Worm (Caenorhabditis elegans) whole organism, L4 larva: ENCODE results near the gene aff-1.

Experiments used
- D1046.2 ChIP-seq: fragments of 200-800 bp; sonication (Bioruptor generic); IDR thresholded peaks from 2 replicates; pipeline ENCODE4 v1.3.6; 2022; ENCODE audit warnings: missing genetic modification characterization, missing compliant biosample characterization
- F26F4.8 ChIP-seq: fragments of 200-800 bp; sonication (Bioruptor generic); conservative IDR thresholded peaks from 2 replicates; pipeline ENCODE4 v1.3.6; 2022; ENCODE audit warnings: missing genetic modification characterization, missing compliant biosample characterization
- F49E8.2 ChIP-seq: sonication (generic microtip); optimal IDR thresholded peaks from 2 replicates; lab custom pipeline; 2016; ENCODE audit warnings: missing compliant biosample characterization, mild to moderate bottlenecking, missing genetic modification characterization, borderline replicate concordance
- R02D3.7 ChIP-seq: fragments of 150-350 bp; sonication (generic microtip); optimal IDR thresholded peaks from 3 replicates; lab custom pipeline; 2014; ENCODE audit warnings: missing biosample characterization, missing genetic modification characterization
- T20F7.1 ChIP-seq: fragments of 200-800 bp; sonication (Bioruptor generic); optimal IDR thresholded peaks from 2 replicates; lab custom pipeline; 2018; ENCODE audit warnings: mild to moderate bottlenecking, missing genetic modification characterization, missing compliant biosample characterization
- Y105C5A.15 ChIP-seq: fragments of 200-800 bp; sonication (Bioruptor generic); IDR thresholded peaks from 2 replicates; pipeline ENCODE4 v1.3.6; 2022; ENCODE audit warnings: missing genetic modification characterization, missing compliant biosample characterization
- Y75B8A.6 ChIP-seq: fragments of 200-800 bp; sonication (Bioruptor generic); IDR thresholded peaks from 2 replicates; pipeline ENCODE4 v1.3.6; 2022; ENCODE audit warnings: missing genetic modification reagents, missing genetic modification characterization, missing compliant biosample characterization
- ZK546.5 ChIP-seq, 2 experiments: sonication (generic microtip); optimal IDR thresholded peaks; 2 replicates each; lab custom pipeline; 2017; ENCODE audit warnings: missing biosample characterization in 2 of 2, missing genetic modification characterization in 2 of 2
- aly-2 ChIP-seq: sonication (generic microtip); optimal IDR thresholded peaks from 2 replicates; lab custom pipeline; 2018; ENCODE audit warnings: missing biosample characterization, missing genetic modification characterization
- attf-4 ChIP-seq: sonication (generic microtip); optimal IDR thresholded peaks from 3 replicates; lab custom pipeline; 2017; ENCODE audit warnings: missing biosample characterization, missing genetic modification characterization
- ceh-32 ChIP-seq: sonication (generic microtip); optimal IDR thresholded peaks from 2 replicates; lab custom pipeline; 2016; ENCODE audit warnings: mild to moderate bottlenecking, missing genetic modification characterization, missing compliant biosample characterization; ENCODE audit not compliant: poor library complexity
- ceh-44 ChIP-seq: fragments of 200-800 bp; sonication (Bioruptor generic); IDR thresholded peaks from 2 replicates; pipeline ENCODE4 v1.3.6; 2022; ENCODE audit warnings: missing genetic modification reagents, missing genetic modification characterization, missing compliant biosample characterization
- ceh-82 ChIP-seq: sonication (generic microtip); optimal IDR thresholded peaks from 2 replicates; lab custom pipeline; 2017; ENCODE audit warnings: missing biosample characterization, missing genetic modification characterization
- ces-1 ChIP-seq: fragments of 150-350 bp; sonication (generic microtip); optimal IDR thresholded peaks from 4 replicates; lab custom pipeline; 2014; ENCODE audit warnings: missing biosample characterization, missing genetic modification reagents, missing genetic modification characterization
- cey-2 ChIP-seq: sonication (generic microtip); optimal IDR thresholded peaks from 3 replicates; lab custom pipeline; 2017; ENCODE audit warnings: missing genetic modification characterization, mild to moderate bottlenecking, missing compliant biosample characterization, antibody characterized with exemption, borderline replicate concordance; ENCODE audit not compliant: insufficient read depth
- daf-19 ChIP-seq: fragments of 200-800 bp; sonication (Bioruptor generic); conservative IDR thresholded peaks from 2 replicates; pipeline ENCODE4 v1.3.6; 2022; ENCODE audit warnings: missing genetic modification characterization, missing compliant biosample characterization
- dmd-6 ChIP-seq: fragments of 200-800 bp; sonication (Bioruptor generic); IDR thresholded peaks from 2 replicates; pipeline ENCODE4 v1.3.6; 2022; ENCODE audit warnings: missing genetic modification reagents, missing genetic modification characterization, missing compliant biosample characterization
- dmd-9 ChIP-seq: fragments of 200-800 bp; sonication (Bioruptor generic); IDR thresholded peaks from 2 replicates; pipeline ENCODE4 v1.3.6; 2022; ENCODE audit warnings: missing genetic modification reagents, missing genetic modification characterization, missing compliant biosample characterization
- duxl-1 ChIP-seq: sonication (generic microtip); optimal IDR thresholded peaks from 2 replicates; lab custom pipeline; 2016; ENCODE audit warnings: mild to moderate bottlenecking, missing genetic modification characterization, moderate library complexity, missing compliant biosample characterization; ENCODE audit not compliant: poor library complexity
- fkh-10 ChIP-seq: fragments of 150-350 bp; optimal IDR thresholded peaks from 2 replicates; lab custom pipeline; 2014; ENCODE audit warnings: missing biosample characterization, missing genetic modification reagents, missing genetic modification characterization
- hif-1 ChIP-seq, 2 experiments: sonication (generic microtip); optimal IDR thresholded peaks; 2 replicates each; lab custom pipeline; 2016 to 2017; ENCODE audit warnings: missing compliant biosample characterization in 2 of 2, missing genetic modification characterization in 2 of 2, missing genetic modification reagents in 2 of 2, missing genotype in 2 of 2, mild to moderate bottlenecking in 1 of 2
- hlh-11 ChIP-seq: fragments of 200-800 bp; sonication (Bioruptor generic); optimal IDR thresholded peaks from 2 replicates; lab custom pipeline; 2018; ENCODE audit warnings: mild to moderate bottlenecking, missing genetic modification characterization, missing compliant biosample characterization
- jun-1 ChIP-seq: fragments of 150-350 bp; optimal IDR thresholded peaks from 2 replicates; lab custom pipeline; 2014; ENCODE audit warnings: missing biosample characterization, missing genetic modification reagents, missing genetic modification characterization
- lim-7 ChIP-seq: fragments of 200-800 bp; sonication (Bioruptor generic); IDR thresholded peaks from 2 replicates; pipeline ENCODE4 v1.3.6; 2022; ENCODE audit warnings: missing genetic modification characterization, missing compliant biosample characterization
- lin-1 ChIP-seq: fragments of 200-800 bp; sonication (Bioruptor generic); IDR thresholded peaks from 2 replicates; pipeline ENCODE4 v1.3.6; 2022; ENCODE audit warnings: missing genetic modification reagents, missing genetic modification characterization, missing compliant biosample characterization
- lin-15B ChIP-seq: fragments of 150-350 bp; sonication (generic microtip); optimal IDR thresholded peaks from 3 replicates; lab custom pipeline; 2014; ENCODE audit warnings: missing biosample characterization, missing genetic modification characterization
- lir-3 ChIP-seq: sonication (generic microtip); optimal IDR thresholded peaks from 2 replicates; lab custom pipeline; 2016; ENCODE audit warnings: mild to moderate bottlenecking, missing genetic modification characterization, missing compliant biosample characterization
- madf-5 ChIP-seq, 2 experiments: fragments of 200-800 bp; sonication (Bioruptor generic); IDR thresholded peaks; 2 replicates each; pipeline ENCODE4 v1.3.6; 2022; ENCODE audit warnings: missing compliant biosample characterization in 2 of 2, missing genetic modification characterization in 2 of 2
- mdl-1 ChIP-seq, 2 experiments: fragments of 150-350 bp in 1 of 2; sonication (generic microtip) in 1 of 2; optimal IDR thresholded peaks; 2 replicates each; lab custom pipeline; 2014 to 2017; ENCODE audit warnings: missing biosample characterization in 2 of 2, missing genetic modification characterization in 2 of 2
- mdt-29 ChIP-seq: fragments of 200-800 bp; sonication (Bioruptor generic); IDR thresholded peaks from 2 replicates; pipeline ENCODE4 v1.3.6; 2022; ENCODE audit warnings: missing genetic modification reagents, missing genetic modification characterization, missing compliant biosample characterization
- mxl-3 ChIP-seq: fragments of 200-800 bp; sonication (Bioruptor generic); optimal IDR thresholded peaks from 2 replicates; lab custom pipeline; 2018; ENCODE audit warnings: mild to moderate bottlenecking, missing genetic modification characterization, missing compliant biosample characterization
- nhr-10 ChIP-seq: fragments of 150-350 bp; optimal IDR thresholded peaks from 2 replicates; lab custom pipeline; 2014; ENCODE audit warnings: missing biosample characterization, missing genetic modification characterization
- nhr-11 ChIP-seq: fragments of 150-350 bp; optimal IDR thresholded peaks from 2 replicates; lab custom pipeline; 2014; ENCODE audit warnings: missing biosample characterization, missing genetic modification characterization
- nhr-237 ChIP-seq: sonication (generic microtip); optimal IDR thresholded peaks from 2 replicates; lab custom pipeline; 2017; ENCODE audit warnings: missing biosample characterization, missing genetic modification characterization
- nhr-28 ChIP-seq: fragments of 150-350 bp; optimal IDR thresholded peaks from 2 replicates; lab custom pipeline; 2014; ENCODE audit warnings: missing biosample characterization, missing genetic modification characterization
- nhr-41 ChIP-seq: fragments of 200-800 bp; sonication (Bioruptor generic); IDR thresholded peaks from 2 replicates; pipeline ENCODE4 v1.3.6; 2022; ENCODE audit warnings: missing genetic modification reagents, missing genetic modification characterization, missing compliant biosample characterization
- nhr-42 ChIP-seq: fragments of 200-800 bp; sonication (Bioruptor generic); IDR thresholded peaks from 2 replicates; pipeline ENCODE4 v1.3.6; 2022; ENCODE audit warnings: missing genetic modification characterization, missing compliant biosample characterization
- nhr-48 ChIP-seq: sonication (generic microtip); optimal IDR thresholded peaks from 2 replicates; lab custom pipeline; 2016; ENCODE audit warnings: mild to moderate bottlenecking, missing genetic modification characterization, missing compliant biosample characterization
- nhr-6 ChIP-seq: fragments of 150-350 bp; optimal IDR thresholded peaks from 2 replicates; lab custom pipeline; 2014; ENCODE audit warnings: missing biosample characterization, missing genetic modification characterization
- pha-4 ChIP-seq, 2 experiments: fragments of 150-350 bp in 1 of 2; fragments of 200-800 bp in 1 of 2; sonication (Bioruptor generic) in 1 of 2; IDR thresholded peaks in 1 of 2; optimal IDR thresholded peaks in 1 of 2; 2 replicates each; pipeline versions ENCODE4 v1.3.6 to Lab custom; 2014 to 2022; ENCODE audit warnings: missing genetic modification characterization in 2 of 2, missing genetic modification reagents in 2 of 2, missing biosample characterization in 1 of 2, missing compliant biosample characterization in 1 of 2
- php-3 ChIP-seq: fragments of 200-800 bp; sonication (Bioruptor generic); IDR thresholded peaks from 2 replicates; pipeline ENCODE4 v1.3.6; 2022; ENCODE audit warnings: missing genetic modification reagents, missing genetic modification characterization, missing compliant biosample characterization
- pqm-1 ChIP-seq: sonication (generic microtip); optimal IDR thresholded peaks from 2 replicates; lab custom pipeline; 2017; ENCODE audit warnings: missing biosample characterization, missing genetic modification characterization
- sdz-12 ChIP-seq: fragments of 200-800 bp; sonication (Bioruptor generic); optimal IDR thresholded peaks from 2 replicates; lab custom pipeline; 2018; ENCODE audit warnings: mild to moderate bottlenecking, missing genetic modification characterization, missing compliant biosample characterization
- set-16 ChIP-seq: fragments of 200-800 bp; sonication (Bioruptor generic); IDR thresholded peaks from 2 replicates; pipeline ENCODE4 v1.3.6; 2022; ENCODE audit warnings: missing genetic modification reagents, missing genetic modification characterization, missing compliant biosample characterization
- skn-1 ChIP-seq: fragments of 150-350 bp; optimal IDR thresholded peaks from 2 replicates; lab custom pipeline; 2014; ENCODE audit warnings: missing biosample characterization, missing genetic modification characterization
- unc-130 ChIP-seq: sonication (generic microtip); optimal IDR thresholded peaks from 2 replicates; lab custom pipeline; 2016; ENCODE audit warnings: missing genetic modification reagents, missing genetic modification characterization, missing compliant biosample characterization
- unc-62 ChIP-seq, 3 experiments: fragments of 150-350 bp in 1 of 3; sonication (generic microtip); optimal IDR thresholded peaks in 2 of 3; peaks in 1 of 3; 1 replicate in 1 of 3; 2 replicates in 2 of 3; lab custom pipeline; 2014 to 2017; ENCODE audit warnings: missing biosample characterization in 3 of 3, missing genetic modification characterization in 3 of 3, missing genetic modification reagents in 3 of 3, missing genotype in 1 of 3
- zag-1 ChIP-seq: fragments of 150-350 bp; optimal IDR thresholded peaks from 2 replicates; lab custom pipeline; 2014; ENCODE audit warnings: missing biosample characterization, missing genetic modification characterization
- zfp-3 ChIP-seq: fragments of 200-800 bp; sonication (Bioruptor generic); conservative IDR thresholded peaks from 2 replicates; pipeline ENCODE4 v1.3.6; 2022; ENCODE audit warnings: missing genetic modification reagents, missing genetic modification characterization, missing compliant biosample characterization
- ztf-11 ChIP-seq: fragments of 150-350 bp; optimal IDR thresholded peaks from 2 replicates; lab custom pipeline; 2014; ENCODE audit warnings: missing biosample characterization, missing genetic modification characterization

The aff-1 gene

DNA sequence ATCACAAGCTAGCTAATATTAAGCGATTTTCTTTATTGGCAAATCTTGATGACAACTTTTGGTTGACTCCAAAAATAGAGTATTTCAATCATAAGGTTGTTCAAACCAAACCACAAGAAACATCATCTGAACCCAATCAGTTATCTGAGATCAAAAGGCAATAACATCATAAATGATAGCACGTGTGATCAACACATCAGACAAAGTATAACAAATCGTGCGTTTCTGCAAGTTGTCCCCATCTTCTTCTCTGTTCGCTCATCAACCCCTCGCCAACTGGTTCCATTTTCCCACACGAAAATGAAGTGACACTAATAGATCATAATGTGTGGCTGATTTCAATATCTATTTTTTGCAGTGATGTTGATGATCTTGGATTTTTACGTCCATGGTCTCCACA, 14.2 kb downstream of the aff-1 start (continued):
- TF ChIP-seq madf-5 (GFP tag; IDR thresholded peaks at IDR 0.05; lab: Robert Waterston, UW) (no peak), R02D3.7 (tag; lab: Kevin White, UChicago) (no peak), sdz-12 (GFP tag; lab: Kevin White, UChicago) (no peak), F49E8.2 (no peak), mdl-1 (tag; optimal IDR thresholded peaks at IDR 0.05; lab: Kevin White, UChicago) (peak; percentile 73 to 97), unc-130 (GFP tag; lab: Kevin White, UChicago) (no peak), T20F7.1 (GFP tag; lab: Kevin White, UChicago) (no peak), ZK546.5 (tag; optimal IDR thresholded peaks at IDR 0.05; lab: Kevin White, UChicago) (no peak), ceh-32 (no peak), lin-15B (tag; lab: Kevin White, UChicago) (no peak), lim-7 (GFP tag; lab: Robert Waterston, UW) (no peak), nhr-42 (GFP tag; lab: Robert Waterston, UW) (no peak), nhr-41 (peak; percentile 14; the same call in 1 of the 2 replicates), Y105C5A.15 (GFP tag; lab: Robert Waterston, UW) (no peak), ceh-82 (no peak), set-16 (GFP tag; lab: Robert Waterston, UW) (no peak), mdt-29 (GFP tag; lab: Robert Waterston, UW) (no peak), mxl-3 (peak; percentile 81), ceh-44 (GFP tag; lab: Robert Waterston, UW) (no peak), pqm-1 (tag; lab: Kevin White, UChicago) (no peak), dmd-9 (GFP tag; lab: Robert Waterston, UW) (no peak), pha-4 (GFP tag; IDR thresholded peaks at IDR 0.05; lab: Robert Waterston, UW) (no peak), pha-4 (tag; optimal IDR thresholded peaks at IDR 0.05; lab: Kevin White, UChicago) (no peak), lin-1 (GFP tag; lab: Robert Waterston, UW) (peak; percentile 64), hif-1 (tag; optimal IDR thresholded peaks at IDR 0.05; lab: Kevin White, UChicago) (peak in 1 of 2 experiments; percentile 80), zfp-3 (no peak), nhr-10 (tag; lab: Kevin White, UChicago) (peak; percentile 47), ces-1 (GFP tag; lab: Kevin White, UChicago) (no peak), php-3 (no peak), nhr-237 (tag; lab: Kevin White, UChicago) (no peak), zag-1 (tag; lab: Kevin White, UChicago) (no peak), F26F4.8 (GFP tag; lab: Robert Waterston, UW) (no peak), daf-19 (no peak), cey-2 (peak; percentile 84), aly-2 (tag; lab: Kevin White, UChicago) (no peak), lir-3 (tag; lab: Kevin White, UChicago) (no peak), nhr-6 (tag; lab: Kevin White, UChicago) (no peak)

DNA sequence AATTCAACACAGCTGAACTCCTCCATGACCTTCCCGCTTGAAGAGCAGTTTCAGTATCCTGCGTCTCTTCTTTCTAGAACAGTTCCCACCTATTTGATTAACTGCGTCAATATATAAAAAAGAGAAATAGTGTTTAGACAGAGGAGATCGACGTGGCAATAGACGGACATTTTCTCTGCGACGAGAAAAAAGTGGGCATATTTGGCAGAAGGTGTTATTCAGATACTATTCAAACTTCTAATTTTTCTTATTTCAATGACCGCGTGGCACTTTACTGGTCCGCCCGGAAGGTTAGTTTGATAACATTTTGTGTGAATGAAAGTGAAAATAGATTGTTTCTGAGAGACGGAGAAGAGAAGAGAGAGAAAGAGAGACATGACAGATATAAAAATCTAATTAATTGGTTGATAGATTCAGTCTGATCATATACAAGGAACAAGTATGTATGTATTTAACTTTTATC, 15.6 kb downstream of the aff-1 start, which contains the start of gene tbc-6:
Gene tbc-6, plus strand, starts transcription at position 208 of the 463 bp plus-strand sequence.
- TF ChIP-seq daf-19 (0 out of 2 replicates have a peak, but pooled peaks have one; percentile 48), nhr-48 (tag; lab: Kevin White, UChicago) (peak; percentile 30), mdl-1 (tag; optimal IDR thresholded peaks at IDR 0.05; lab: Kevin White, UChicago) (peak; percentile 65 to 78), lin-15B (tag; lab: Kevin White, UChicago) (no peak), attf-4 (tag; lab: Kevin White, UChicago) (peak; percentile 44), lim-7 (GFP tag; lab: Robert Waterston, UW) (no peak), unc-62 (GFP tag; optimal IDR thresholded peaks at IDR 0.05 in 1 of 2; lab: Kevin White, UChicago) (peak in 1 of 2 experiments; percentile 84), unc-62 (tag; optimal IDR thresholded peaks at IDR 0.05; lab: Kevin White, UChicago) (no peak), D1046.2 (GFP tag; lab: Robert Waterston, UW) (no peak), nhr-28 (tag; lab: Kevin White, UChicago) (peak; percentile 86), lir-3 (tag; lab: Kevin White, UChicago) (no peak), skn-1 (tag; lab: Kevin White, UChicago) (no peak), ZK546.5 (tag; optimal IDR thresholded peaks at IDR 0.05; lab: Kevin White, UChicago) (no peak), hlh-11 (peak; percentile 77), ztf-11 (tag; lab: Kevin White, UChicago) (no peak), nhr-11 (tag; lab: Kevin White, UChicago) (peak; percentile 31), Y75B8A.6 (GFP tag; lab: Robert Waterston, UW) (no peak), fkh-10 (GFP tag; lab: Kevin White, UChicago) (no peak), jun-1 (tag; lab: Kevin White, UChicago) (no peak), duxl-1 (no peak), hif-1 (tag; optimal IDR thresholded peaks at IDR 0.05; lab: Kevin White, UChicago) (no peak), nhr-42 (GFP tag; lab: Robert Waterston, UW) (no peak), dmd-6 (GFP tag; lab: Robert Waterston, UW) (peak; percentile 58; the same call in 1 of the 2 replicates)
